Fruit fly (Drosophila melanogaster): ENCODE data around the gene Gcn2.

Gene Gcn2

DNA sequence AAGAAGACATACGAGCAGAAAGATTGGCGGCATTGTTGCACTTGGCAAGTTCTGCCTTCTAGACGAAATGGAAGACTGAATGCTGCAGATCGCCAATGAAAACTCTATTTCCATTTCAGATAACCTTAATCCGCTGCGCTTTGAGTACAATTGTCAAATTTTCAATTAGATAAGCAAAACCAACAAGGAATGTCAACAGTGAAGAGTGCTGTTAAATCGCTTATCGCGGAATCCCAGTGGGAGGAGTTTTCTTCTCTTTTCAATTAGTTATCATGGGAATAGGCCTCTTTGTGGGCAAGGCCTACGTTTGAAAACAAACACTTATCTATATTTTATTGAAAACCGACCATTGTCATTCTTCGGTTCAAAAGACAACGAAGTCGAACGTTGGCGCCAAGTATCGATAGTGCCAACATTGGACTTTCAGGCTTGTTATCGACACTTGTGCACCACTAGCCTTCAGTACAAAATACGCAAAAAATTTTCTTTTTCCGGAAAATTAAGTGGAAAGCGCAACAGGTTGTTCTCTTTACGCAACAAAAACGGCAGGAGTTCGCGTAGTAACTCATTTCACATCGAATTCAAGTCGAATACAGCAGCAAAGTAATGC lies at the start of gene Gcn2, which contains the start of gene Ugt35D1:
Gene Gcn2 (plus strand): TSS at position 439 of the 610 bp plus-strand sequence.
Gene Ugt35D1 (minus strand): TSS at position 83 of the 610 bp plus-strand sequence.
- TF ChIP-seq CG12768 (GFP tag; optimal IDR thresholded peaks at IDR 0.05) (no peak), Hr96 (GFP tag; optimal IDR thresholded peaks at IDR 0.05) (no peak), CG7045 (GFP tag; optimal IDR thresholded peaks at IDR 0.05) (no peak), tj (GFP tag; optimal IDR thresholded peaks at IDR 0.05) (no peak), cnc (optimal IDR thresholded peaks at IDR 0.05) (no peak), toe (GFP tag; optimal IDR thresholded peaks at IDR 0.05) (no peak), CG33017 (tag; optimal IDR thresholded peaks at IDR 0.05) (no peak), pad (GFP tag; optimal IDR thresholded peaks at IDR 0.05) (no peak)

DNA sequence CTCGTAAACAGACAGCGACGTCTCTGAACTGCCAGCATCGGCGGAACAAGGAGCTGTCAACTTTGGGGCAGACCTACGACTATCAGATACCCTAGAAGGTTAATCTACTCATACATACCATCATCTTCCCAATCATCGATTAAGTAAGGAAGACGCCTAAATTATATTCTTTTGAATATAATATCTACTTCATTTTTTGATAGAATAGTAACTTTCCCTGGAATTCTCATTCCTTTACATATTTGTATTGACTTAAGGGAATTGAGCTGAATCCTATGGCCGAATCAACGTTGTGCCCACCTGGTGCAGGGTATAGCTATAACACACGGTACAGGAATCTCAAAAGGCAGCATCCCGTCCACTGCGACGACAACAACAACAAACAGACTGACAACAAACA lies 48.8 kb upstream of the Gcn2 start:
- no peak for TF ChIP-seq tj (GFP tag; optimal IDR thresholded peaks at IDR 0.05)
- no peak for TF ChIP-seq CG14711 (tag; optimal IDR thresholded peaks at IDR 0.05)
- TF ChIP-seq bab1 (GFP tag; optimal IDR thresholded peaks at IDR 0.05) = no peak
- TF ChIP-seq CG5204 (GFP tag; optimal IDR thresholded peaks at IDR 0.05) = no peak
- TF ChIP-seq pad (GFP tag; optimal IDR thresholded peaks at IDR 0.05) = no peak
- TF ChIP-seq CG33017 (tag; optimal IDR thresholded peaks at IDR 0.05) = no peak
- TF ChIP-seq Crg-1 (GFP tag; optimal IDR thresholded peaks at IDR 0.05) = no peak
- TF ChIP-seq toe (GFP tag; optimal IDR thresholded peaks at IDR 0.05) = no peak
- no peak for TF ChIP-seq CG7045 (GFP tag; optimal IDR thresholded peaks at IDR 0.05)
- no peak for TF ChIP-seq CG1620 (GFP tag; optimal IDR thresholded peaks at IDR 0.05)
- TF ChIP-seq ovo (GFP tag; optimal IDR thresholded peaks at IDR 0.05) = no peak
- TF ChIP-seq cnc (optimal IDR thresholded peaks at IDR 0.05) = no peak
- no peak for TF ChIP-seq kay (GFP tag; ENCODE audit: borderline replicate concordance)
- TF ChIP-seq Hr96 (GFP tag; optimal IDR thresholded peaks at IDR 0.05) = no peak
- TF ChIP-seq cic (GFP tag; optimal IDR thresholded peaks at IDR 0.05) = no peak
- TF ChIP-seq CG11617 (GFP tag; optimal IDR thresholded peaks at IDR 0.05) = no peak
- TF ChIP-seq Mnt (GFP tag; optimal IDR thresholded peaks at IDR 0.05) = no peak
- no peak for TF ChIP-seq Clk (GFP tag; optimal IDR thresholded peaks at IDR 0.05)

dm6 chr3R:31363615-31364014 lies 31.8 kb upstream of the Gcn2 start:
- no peak for TF ChIP-seq CG11617 (GFP tag; optimal IDR thresholded peaks at IDR 0.05)
- TF ChIP-seq CG5204 (GFP tag; optimal IDR thresholded peaks at IDR 0.05) = no peak
- TF ChIP-seq CG7045 (GFP tag; optimal IDR thresholded peaks at IDR 0.05) = no peak
- TF ChIP-seq Hr96 (GFP tag; optimal IDR thresholded peaks at IDR 0.05) = no peak
- TF ChIP-seq CG1620 (GFP tag; optimal IDR thresholded peaks at IDR 0.05) = no peak
- TF ChIP-seq ovo (GFP tag; optimal IDR thresholded peaks at IDR 0.05) = no peak
- TF ChIP-seq Crg-1 (GFP tag; optimal IDR thresholded peaks at IDR 0.05) = no peak
- TF ChIP-seq tj (GFP tag; optimal IDR thresholded peaks at IDR 0.05) = no peak
- TF ChIP-seq CG33017 (tag; optimal IDR thresholded peaks at IDR 0.05) = no peak
- TF ChIP-seq pad (GFP tag; optimal IDR thresholded peaks at IDR 0.05) = no peak
- TF ChIP-seq cnc (optimal IDR thresholded peaks at IDR 0.05) = no peak
- TF ChIP-seq CG7101 (tag; optimal IDR thresholded peaks at IDR 0.05) = no peak
- no peak for TF ChIP-seq Clk (GFP tag; optimal IDR thresholded peaks at IDR 0.05)
- no peak for TF ChIP-seq CG12768 (GFP tag; optimal IDR thresholded peaks at IDR 0.05)

DNA sequence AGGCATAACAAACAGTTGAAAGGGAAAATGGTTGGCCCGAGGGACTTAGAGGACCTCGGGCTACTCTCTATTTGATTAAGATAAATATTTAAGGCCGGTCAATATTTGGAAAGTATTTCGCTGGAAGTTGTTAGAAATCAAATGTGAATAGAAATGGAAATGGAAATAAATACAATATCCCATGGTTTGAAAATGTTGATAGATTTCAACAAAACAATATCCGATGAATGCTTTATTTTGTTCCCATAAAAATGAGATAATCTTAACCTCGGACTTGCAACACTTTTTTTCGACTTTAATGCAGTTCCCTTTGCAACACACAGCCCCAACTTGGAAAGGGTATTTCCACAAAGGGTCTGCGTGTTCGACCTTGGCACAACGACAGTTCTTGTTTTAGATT lies 26.4 kb upstream of the Gcn2 start:
- no peak for TF ChIP-seq CG12768 (GFP tag; optimal IDR thresholded peaks at IDR 0.05)
- no peak for TF ChIP-seq CG14711 (tag; optimal IDR thresholded peaks at IDR 0.05)
- TF ChIP-seq cnc (optimal IDR thresholded peaks at IDR 0.05) = no peak
- TF ChIP-seq toe (GFP tag; optimal IDR thresholded peaks at IDR 0.05) = no peak
- no peak for TF ChIP-seq kay (GFP tag; ENCODE audit: borderline replicate concordance)
- TF ChIP-seq tj (GFP tag; optimal IDR thresholded peaks at IDR 0.05) = no peak
- TF ChIP-seq cic (GFP tag; optimal IDR thresholded peaks at IDR 0.05) = no peak

dm6 chr3R:31370204-31370603 lies 25.3 kb upstream of the Gcn2 start:
- TF ChIP-seq Hr96 (GFP tag; optimal IDR thresholded peaks at IDR 0.05) (no peak), cic (GFP tag; optimal IDR thresholded peaks at IDR 0.05) (no peak), CG1620 (GFP tag; optimal IDR thresholded peaks at IDR 0.05) (no peak), toe (GFP tag; optimal IDR thresholded peaks at IDR 0.05) (no peak), pad (GFP tag; optimal IDR thresholded peaks at IDR 0.05) (no peak), kay (GFP tag; ENCODE audit: borderline replicate concordance) (no peak), CG12768 (GFP tag; optimal IDR thresholded peaks at IDR 0.05) (no peak), bab1 (GFP tag; optimal IDR thresholded peaks at IDR 0.05) (no peak), CG7101 (tag; optimal IDR thresholded peaks at IDR 0.05) (no peak), CG14711 (tag; optimal IDR thresholded peaks at IDR 0.05) (no peak), Mnt (GFP tag; optimal IDR thresholded peaks at IDR 0.05) (no peak), CG7045 (GFP tag; optimal IDR thresholded peaks at IDR 0.05) (no peak), CG11617 (GFP tag; optimal IDR thresholded peaks at IDR 0.05) (no peak)

DNA sequence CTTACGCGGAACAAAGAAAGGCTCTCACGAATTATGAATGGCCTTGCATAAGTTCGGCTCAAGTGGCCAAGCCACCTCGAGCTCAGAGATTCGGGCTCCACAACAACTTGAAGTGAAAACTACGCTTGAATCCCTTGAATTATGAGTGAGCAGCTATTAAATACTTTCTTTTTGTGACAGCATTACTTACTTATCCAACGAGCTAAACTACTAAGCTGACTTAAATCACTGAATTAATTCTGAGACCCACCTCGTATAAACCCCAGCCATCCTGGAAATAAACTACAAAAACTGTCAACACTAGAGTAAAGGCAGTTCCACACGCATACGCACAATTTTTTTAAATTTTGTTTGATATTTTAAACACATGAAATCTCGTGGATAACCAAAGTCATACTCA lies 23.3 kb upstream of the Gcn2 start, which contains the start of gene gskt:
Gene gskt (plus strand): TSS at position 301 of the 400 bp plus-strand sequence.
- TF ChIP-seq CG7045 (GFP tag; optimal IDR thresholded peaks at IDR 0.05) = no peak
- TF ChIP-seq CG14711 (tag; optimal IDR thresholded peaks at IDR 0.05) = no peak
- no peak for TF ChIP-seq CG5204 (GFP tag; optimal IDR thresholded peaks at IDR 0.05)
- TF ChIP-seq pad (GFP tag; optimal IDR thresholded peaks at IDR 0.05) = no peak
- no peak for TF ChIP-seq CG12768 (GFP tag; optimal IDR thresholded peaks at IDR 0.05)
- no peak for TF ChIP-seq CG33017 (tag; optimal IDR thresholded peaks at IDR 0.05)
- no peak for TF ChIP-seq Crg-1 (GFP tag; optimal IDR thresholded peaks at IDR 0.05)
- TF ChIP-seq CG11617 (GFP tag; optimal IDR thresholded peaks at IDR 0.05) = no peak
- no peak for TF ChIP-seq CG7101 (tag; optimal IDR thresholded peaks at IDR 0.05)
- no peak for TF ChIP-seq tj (GFP tag; optimal IDR thresholded peaks at IDR 0.05)
- no peak for TF ChIP-seq cnc (optimal IDR thresholded peaks at IDR 0.05)
- no peak for TF ChIP-seq ovo (GFP tag; optimal IDR thresholded peaks at IDR 0.05)
- no peak for TF ChIP-seq CG1620 (GFP tag; optimal IDR thresholded peaks at IDR 0.05)
- TF ChIP-seq toe (GFP tag; optimal IDR thresholded peaks at IDR 0.05) = no peak
- TF ChIP-seq Clk (GFP tag; optimal IDR thresholded peaks at IDR 0.05) = no peak
- TF ChIP-seq kay (GFP tag; ENCODE audit: borderline replicate concordance) = no peak
